Worm (Caenorhabditis elegans) whole organism, late embryonic: Measurements from ENCODE around the gene mig-10.

ENCODE experiments used
- Y22D7AL.16 ChIP-seq: sonication (generic microtip); optimal IDR thresholded peaks from 2 replicates; lab custom pipeline; 2016; ENCODE audit warnings: missing genetic modification characterization, missing compliant biosample characterization
- dve-1 ChIP-seq: sonication (generic microtip); optimal IDR thresholded peaks from 2 replicates; lab custom pipeline; 2017; ENCODE audit warnings: antibody characterized with exemption, mild to moderate bottlenecking, missing genetic modification characterization, missing compliant biosample characterization
- elt-4 ChIP-seq: sonication (generic microtip); optimal IDR thresholded peaks from 2 replicates; lab custom pipeline; 2016; ENCODE audit warnings: missing genetic modification characterization, missing compliant biosample characterization
- hlh-30 ChIP-seq: sonication (generic microtip); optimal IDR thresholded peaks from 2 replicates; lab custom pipeline; 2017; ENCODE audit warnings: antibody characterized with exemption, missing genetic modification characterization, missing compliant biosample characterization; ENCODE audit not compliant: insufficient read depth
- nhr-11 ChIP-seq: fragments of 150-350 bp; optimal IDR thresholded peaks from 2 replicates; lab custom pipeline; 2014; ENCODE audit warnings: missing biosample characterization, missing genetic modification characterization
- zip-5 ChIP-seq: sonication (generic microtip); optimal IDR thresholded peaks from 2 replicates; lab custom pipeline; 2016; ENCODE audit warnings: missing genetic modification characterization, missing compliant biosample characterization

DNA sequence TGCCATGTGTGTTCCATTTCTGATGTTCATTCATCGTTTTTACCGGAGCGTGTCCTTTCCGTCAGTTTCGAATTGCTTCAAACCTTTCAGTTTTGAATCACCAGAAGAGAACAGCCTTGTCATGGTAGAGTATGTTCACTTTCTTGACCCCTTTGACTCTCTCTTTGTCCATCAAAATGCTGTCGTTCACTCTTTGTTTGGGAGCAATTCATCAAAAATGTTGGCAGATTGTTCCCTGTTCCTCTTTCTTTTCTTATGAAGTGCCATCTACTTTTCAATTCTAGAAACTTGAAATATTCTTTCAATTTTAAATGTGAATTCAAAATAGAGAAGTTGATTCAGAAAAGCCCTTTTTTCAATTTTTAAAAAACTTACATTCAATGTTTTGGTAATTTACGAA, 2.4 kb downstream of the mig-10 start:
- TF ChIP-seq elt-4 (tag; lab: Kevin White, UChicago) (no peak), zip-5 (no peak), nhr-11 (no peak), hlh-30 (no peak), dve-1 (tag; lab: Kevin White, UChicago) (no peak), Y22D7AL.16 (tag; lab: Kevin White, UChicago) (no peak)
